Worm (Caenorhabditis elegans): ENCODE data around the gene adbp-1.

adbp-1 gene

ce11 chrII:11464427-11464944 is 20.5 kb downstream of the adbp-1 start, which contains the start of the genes aars-1 and rga-1:
aars-1 (minus strand) TSS chrII:11464497.
rga-1 (plus strand) TSS chrII:11464894.
- TF ChIP-seq gmeb-1 (tag; optimal IDR thresholded peaks at IDR 0.05) (no peak), mab-5 (tag; optimal IDR thresholded peaks at IDR 0.05) (no peak), ztf-1 (GFP tag; conservative IDR thresholded peaks at IDR 0.05) (no peak), F13H6.1 (tag; optimal IDR thresholded peaks at IDR 0.05) (peak; percentile 75), zag-1 (tag; optimal IDR thresholded peaks at IDR 0.05) (no peak), unc-55 (GFP tag; optimal IDR thresholded peaks at IDR 0.05) (peak; percentile 50), crh-2 (tag; optimal IDR thresholded peaks at IDR 0.05) (peak; percentile 39), blmp-1 (tag; optimal IDR thresholded peaks at IDR 0.05; ENCODE audit: insufficient read depth) (peak; percentile 70), ztf-4 (tag; optimal IDR thresholded peaks at IDR 0.05) (no peak), nhr-21 (tag; optimal IDR thresholded peaks at IDR 0.05) (peak; percentile 48), nhr-10 (tag; optimal IDR thresholded peaks at IDR 0.05) (no peak), ceh-82 (tag; optimal IDR thresholded peaks at IDR 0.05) (no peak), nhr-237 (tag; optimal IDR thresholded peaks at IDR 0.05) (no peak), nhr-12 (tag; optimal IDR thresholded peaks at IDR 0.05) (no peak), Y55F3AM.14 (GFP tag; optimal IDR thresholded peaks at IDR 0.05) (no peak), elt-1 (tag; optimal IDR thresholded peaks at IDR 0.05) (no peak), nhr-129 (tag; optimal IDR thresholded peaks at IDR 0.05) (peak; percentile 70), elt-3 (tag; optimal IDR thresholded peaks at IDR 0.05) (no peak), lin-13 (GFP tag; optimal IDR thresholded peaks at IDR 0.05) (peak; percentile 20), unc-62 (GFP tag; optimal IDR thresholded peaks at IDR 0.05) (no peak), mdl-1 (tag; optimal IDR thresholded peaks at IDR 0.05) (no peak), lin-39 (tag; optimal IDR thresholded peaks at IDR 0.05) (no peak), nhr-11 (tag; optimal IDR thresholded peaks at IDR 0.05) (no peak), sma-3 (GFP tag; optimal IDR thresholded peaks at IDR 0.05) (peak; percentile 40), dmd-4 (tag; optimal IDR thresholded peaks at IDR 0.05) (no peak), R02D3.7 (tag; optimal IDR thresholded peaks at IDR 0.05) (no peak), snpc-4 (tag; optimal IDR thresholded peaks at IDR 0.05) (no peak), sem-4 (tag; optimal IDR thresholded peaks at IDR 0.05) (peak; percentile 77), C34F6.9 (tag; optimal IDR thresholded peaks at IDR 0.05) (peak; percentile 77), nhr-25 (tag; optimal IDR thresholded peaks at IDR 0.05) (peak; percentile 73), nhr-77 (tag; optimal IDR thresholded peaks at IDR 0.05) (no peak), ZK546.5 (tag; optimal IDR thresholded peaks at IDR 0.05) (no peak), ceh-16 (tag; optimal IDR thresholded peaks at IDR 0.05) (no peak), sma-9 (GFP tag; optimal IDR thresholded peaks at IDR 0.05) (peak; percentile 83), sma-9 (tag; optimal IDR thresholded peaks at IDR 0.05) (no peak), lsy-2 (tag; optimal IDR thresholded peaks at IDR 0.05) (peak in 1 of 2 experiments; percentile 70), egl-27 (tag; optimal IDR thresholded peaks at IDR 0.05) (no peak), peb-1 (tag; optimal IDR thresholded peaks at IDR 0.05) (no peak), nhr-6 (tag; optimal IDR thresholded peaks at IDR 0.05) (no peak), fos-1 (tag; optimal IDR thresholded peaks at IDR 0.05) (peak; percentile 68), mbf-1 (tag; optimal IDR thresholded peaks at IDR 0.05) (no peak), nhr-23 (tag; optimal IDR thresholded peaks at IDR 0.05) (no peak), ztf-11 (tag; optimal IDR thresholded peaks at IDR 0.05) (no peak), skn-1 (tag; optimal IDR thresholded peaks at IDR 0.05) (no peak), unc-39 (tag; optimal IDR thresholded peaks at IDR 0.05) (no peak), lin-11 (tag; optimal IDR thresholded peaks at IDR 0.05) (no peak), aly-2 (tag; optimal IDR thresholded peaks at IDR 0.05) (no peak), alr-1 (tag; optimal IDR thresholded peaks at IDR 0.05) (no peak), ama-1 (optimal IDR thresholded peaks at IDR 0.05) (no peak)

All from whole organism, L2 larva.